Worm (Caenorhabditis elegans) whole organism, L4 larva: ENCODE results near the gene D1053.4.

Experiments used
- F44E2.7 ChIP-seq: fragments of 200-800 bp; sonication (Bioruptor generic); IDR thresholded peaks from 2 replicates; pipeline ENCODE4 v2.1.2; 2022; ENCODE audit warnings: missing genetic modification characterization, missing compliant biosample characterization
- aly-2 ChIP-seq: sonication (generic microtip); optimal IDR thresholded peaks from 2 replicates; lab custom pipeline; 2018; ENCODE audit warnings: missing biosample characterization, missing genetic modification characterization
- ces-1 ChIP-seq: fragments of 150-350 bp; sonication (generic microtip); optimal IDR thresholded peaks from 4 replicates; lab custom pipeline; 2014; ENCODE audit warnings: missing biosample characterization, missing genetic modification reagents, missing genetic modification characterization
- dve-1 ChIP-seq: sonication (generic microtip); optimal IDR thresholded peaks from 2 replicates; lab custom pipeline; 2017; ENCODE audit warnings: antibody characterized with exemption, mild to moderate bottlenecking, missing genetic modification characterization, missing compliant biosample characterization; ENCODE audit not compliant: insufficient read depth
- unc-62 ChIP-seq, 3 experiments: fragments of 150-350 bp in 1 of 3; sonication (generic microtip); optimal IDR thresholded peaks in 2 of 3; peaks in 1 of 3; 1 replicate in 1 of 3; 2 replicates in 2 of 3; lab custom pipeline; 2014 to 2017; ENCODE audit warnings: missing biosample characterization in 3 of 3, missing genetic modification characterization in 3 of 3, missing genetic modification reagents in 3 of 3, missing genotype in 1 of 3
- zag-1 ChIP-seq: fragments of 150-350 bp; optimal IDR thresholded peaks from 2 replicates; lab custom pipeline; 2014; ENCODE audit warnings: missing biosample characterization, missing genetic modification characterization

DNA sequence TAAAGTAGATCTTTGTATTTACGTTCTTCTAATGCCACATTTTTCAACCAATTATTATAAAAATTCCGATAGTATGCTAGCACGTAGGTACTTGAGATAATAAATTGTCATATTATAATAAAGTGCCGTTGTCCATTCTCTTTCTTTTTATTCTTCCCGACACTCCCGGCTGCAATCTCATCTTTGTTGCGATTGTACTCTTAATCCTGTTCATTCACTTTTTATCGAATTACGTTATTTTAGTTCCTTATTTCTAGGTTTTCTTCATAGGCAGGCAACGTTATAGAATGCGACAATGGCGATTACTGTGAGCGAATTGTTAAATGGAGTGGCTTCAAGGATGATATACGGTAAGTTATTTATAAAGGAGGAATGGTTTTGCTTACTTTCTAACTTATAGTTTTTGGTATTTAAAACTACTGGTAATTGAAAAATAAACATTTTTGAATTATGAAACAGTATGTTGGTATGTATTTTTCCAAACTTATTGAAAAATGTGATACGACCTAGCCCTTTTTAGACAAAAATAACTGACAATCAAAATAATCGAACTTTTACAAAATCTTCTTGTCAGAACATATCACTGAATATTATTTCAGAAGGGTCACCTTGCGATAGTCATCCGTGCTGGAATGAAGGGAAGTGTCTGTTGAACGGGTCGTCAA lies 22.4 kb upstream of the D1053.4 start, which contains the start of gene C40H5.2:
- TF ChIP-seq unc-62 (GFP tag; optimal IDR thresholded peaks at IDR 0.05 in 1 of 2; lab: Kevin White, UChicago) = peak in 1 of 2 experiments; percentile 92
- no peak for TF ChIP-seq unc-62 (tag; optimal IDR thresholded peaks at IDR 0.05; lab: Kevin White, UChicago)
- TF ChIP-seq ces-1 (GFP tag; lab: Kevin White, UChicago) = no peak
- TF ChIP-seq aly-2 (tag; lab: Kevin White, UChicago) = no peak
- no peak for TF ChIP-seq F44E2.7 (GFP tag; lab: Robert Waterston, UW)
- no peak for TF ChIP-seq dve-1 (tag; lab: Kevin White, UChicago)
- no peak for TF ChIP-seq zag-1 (tag; lab: Kevin White, UChicago)
